Worm (Caenorhabditis elegans) whole organism, L3 larva: ENCODE data around the gene C25D7.16.
A peak's percentile ranks its signal among the peaks of the same experiment; 100 is the strongest.

Source experiments
- R02D3.7 ChIP-seq: fragments of 150-350 bp; optimal IDR thresholded peaks from 2 replicates; lab custom pipeline; 2014; ENCODE audit warnings: missing biosample characterization, missing genetic modification characterization
- ZK546.5 ChIP-seq: sonication (generic microtip); optimal IDR thresholded peaks from 2 replicates; lab custom pipeline; 2017; ENCODE audit warnings: missing biosample characterization, missing genetic modification characterization
- aly-2 ChIP-seq: fragments of 150-350 bp; optimal IDR thresholded peaks from 2 replicates; lab custom pipeline; 2014; ENCODE audit warnings: missing biosample characterization, missing genetic modification characterization
- ama-1 ChIP-seq: fragments of 150-350 bp; optimal IDR thresholded peaks from 2 replicates; lab custom pipeline; 2018
- ceh-28 ChIP-seq: fragments of 150-350 bp; optimal IDR thresholded peaks from 2 replicates; lab custom pipeline; 2014; ENCODE audit warnings: missing biosample characterization, missing genetic modification reagents, missing genetic modification characterization
- ceh-9 ChIP-seq: sonication (generic microtip); optimal IDR thresholded peaks from 2 replicates; lab custom pipeline; 2018; ENCODE audit warnings: missing biosample characterization, missing genetic modification characterization
- daf-12 ChIP-seq: fragments of 150-350 bp; optimal IDR thresholded peaks from 2 replicates; lab custom pipeline; 2014; ENCODE audit warnings: missing biosample characterization, missing genetic modification reagents, missing genetic modification characterization
- egl-5 ChIP-seq: fragments of 150-350 bp; optimal IDR thresholded peaks from 2 replicates; lab custom pipeline; 2017; ENCODE audit warnings: missing biosample characterization, missing genetic modification reagents, missing genetic modification characterization, inconsistent platforms
- elt-2 ChIP-seq: sonication (generic microtip); optimal IDR thresholded peaks from 2 replicates; lab custom pipeline; 2016; ENCODE audit warnings: missing genetic modification reagents, mild to moderate bottlenecking, missing genetic modification characterization, missing compliant biosample characterization
- elt-3 ChIP-seq, 3 experiments: fragments of 150-350 bp in 1 of 3; sonication (generic microtip) in 2 of 3; optimal IDR thresholded peaks; 2 replicates in 2 of 3; 4 replicates in 1 of 3; lab custom pipeline; 2014 to 2017; ENCODE audit warnings: missing biosample characterization in 3 of 3, missing genetic modification characterization in 3 of 3
- eor-1 ChIP-seq, 2 experiments: fragments of 150-350 bp; optimal IDR thresholded peaks; 2 replicates each; lab custom pipeline; 2014 to 2018; ENCODE audit warnings: missing biosample characterization in 2 of 2, missing genetic modification characterization in 2 of 2
- fkh-10 ChIP-seq: sonication (generic microtip); optimal IDR thresholded peaks from 2 replicates; lab custom pipeline; 2017; ENCODE audit warnings: missing biosample characterization, missing genetic modification reagents, missing genetic modification characterization
- fkh-2 ChIP-seq: fragments of 150-350 bp; optimal IDR thresholded peaks from 2 replicates; lab custom pipeline; 2014; ENCODE audit warnings: missing biosample characterization, missing genetic modification reagents, missing genetic modification characterization
- fos-1 ChIP-seq: fragments of 150-350 bp; optimal IDR thresholded peaks from 2 replicates; lab custom pipeline; 2014; ENCODE audit warnings: missing biosample characterization, missing genetic modification characterization
- hmg-11 ChIP-seq: sonication (generic microtip); optimal IDR thresholded peaks from 2 replicates; lab custom pipeline; 2016; ENCODE audit warnings: missing genetic modification characterization, missing compliant biosample characterization
- lin-15B ChIP-seq: fragments of 150-350 bp; optimal IDR thresholded peaks from 2 replicates; lab custom pipeline; 2014; ENCODE audit warnings: missing biosample characterization, missing genetic modification characterization
- lin-39 ChIP-seq: fragments of 150-350 bp; optimal IDR thresholded peaks from 2 replicates; lab custom pipeline; 2018; ENCODE audit warnings: missing biosample characterization, missing genetic modification reagents, missing genetic modification characterization
- lsy-12 ChIP-seq: sonication (generic microtip); optimal IDR thresholded peaks from 2 replicates; lab custom pipeline; 2016; ENCODE audit warnings: mild to moderate bottlenecking, missing genetic modification characterization, missing compliant biosample characterization
- mdl-1 ChIP-seq: fragments of 150-350 bp; optimal IDR thresholded peaks from 2 replicates; lab custom pipeline; 2014; ENCODE audit warnings: missing biosample characterization, missing genetic modification characterization
- mml-1 ChIP-seq: fragments of 150-350 bp; sonication (generic microtip); optimal IDR thresholded peaks from 3 replicates; lab custom pipeline; 2014; ENCODE audit warnings: missing biosample characterization, missing genetic modification characterization
- nfya-1 ChIP-seq: sonication (generic microtip); optimal IDR thresholded peaks from 2 replicates; lab custom pipeline; 2017; ENCODE audit warnings: missing genetic modification characterization, mild to moderate bottlenecking, missing compliant biosample characterization, antibody characterized with exemption, moderate library complexity; ENCODE audit not compliant: insufficient read depth
- nhr-23 ChIP-seq: fragments of 150-350 bp; optimal IDR thresholded peaks from 2 replicates; lab custom pipeline; 2014; ENCODE audit warnings: missing biosample characterization, missing genetic modification reagents, missing genetic modification characterization
- nhr-25 ChIP-seq: sonication (generic microtip); optimal IDR thresholded peaks from 2 replicates; lab custom pipeline; 2017; ENCODE audit warnings: missing biosample characterization, missing genetic modification characterization
- nhr-43 ChIP-seq: sonication (generic microtip); optimal IDR thresholded peaks from 2 replicates; lab custom pipeline; 2016; ENCODE audit warnings: mild to moderate bottlenecking, missing genetic modification characterization, missing compliant biosample characterization; ENCODE audit not compliant: poor library complexity, severe bottlenecking
- nhr-67 ChIP-seq: fragments of 150-350 bp; optimal IDR thresholded peaks from 2 replicates; lab custom pipeline; 2014; ENCODE audit warnings: missing biosample characterization, missing genetic modification characterization
- nhr-76 ChIP-seq: fragments of 150-350 bp; sonication (generic microtip); optimal IDR thresholded peaks from 5 replicates; lab custom pipeline; 2014; ENCODE audit warnings: missing biosample characterization, missing genetic modification characterization
- nhr-77 ChIP-seq: fragments of 150-350 bp; optimal IDR thresholded peaks from 2 replicates; lab custom pipeline; 2014; ENCODE audit warnings: missing biosample characterization, missing genetic modification characterization
- pqm-1 ChIP-seq: fragments of 150-350 bp; optimal IDR thresholded peaks from 2 replicates; lab custom pipeline; 2017; ENCODE audit warnings: missing biosample characterization, missing genetic modification characterization, inconsistent platforms
- sea-2 ChIP-seq: fragments of 150-350 bp; sonication (generic microtip); optimal IDR thresholded peaks from 4 replicates; lab custom pipeline; 2014; ENCODE audit warnings: missing biosample characterization, missing genetic modification reagents, missing genetic modification characterization
- skn-1 ChIP-seq: fragments of 150-350 bp; optimal IDR thresholded peaks from 2 replicates; lab custom pipeline; 2014; ENCODE audit warnings: missing biosample characterization, missing genetic modification characterization
- snpc-4 ChIP-seq: fragments of 150-350 bp; optimal IDR thresholded peaks from 2 replicates; lab custom pipeline; 2014; ENCODE audit warnings: missing biosample characterization, missing genetic modification characterization
- unc-39 ChIP-seq: sonication (generic microtip); optimal IDR thresholded peaks from 4 replicates; lab custom pipeline; 2017; ENCODE audit warnings: missing biosample characterization, missing genetic modification characterization

Gene C25D7.16

DNA sequence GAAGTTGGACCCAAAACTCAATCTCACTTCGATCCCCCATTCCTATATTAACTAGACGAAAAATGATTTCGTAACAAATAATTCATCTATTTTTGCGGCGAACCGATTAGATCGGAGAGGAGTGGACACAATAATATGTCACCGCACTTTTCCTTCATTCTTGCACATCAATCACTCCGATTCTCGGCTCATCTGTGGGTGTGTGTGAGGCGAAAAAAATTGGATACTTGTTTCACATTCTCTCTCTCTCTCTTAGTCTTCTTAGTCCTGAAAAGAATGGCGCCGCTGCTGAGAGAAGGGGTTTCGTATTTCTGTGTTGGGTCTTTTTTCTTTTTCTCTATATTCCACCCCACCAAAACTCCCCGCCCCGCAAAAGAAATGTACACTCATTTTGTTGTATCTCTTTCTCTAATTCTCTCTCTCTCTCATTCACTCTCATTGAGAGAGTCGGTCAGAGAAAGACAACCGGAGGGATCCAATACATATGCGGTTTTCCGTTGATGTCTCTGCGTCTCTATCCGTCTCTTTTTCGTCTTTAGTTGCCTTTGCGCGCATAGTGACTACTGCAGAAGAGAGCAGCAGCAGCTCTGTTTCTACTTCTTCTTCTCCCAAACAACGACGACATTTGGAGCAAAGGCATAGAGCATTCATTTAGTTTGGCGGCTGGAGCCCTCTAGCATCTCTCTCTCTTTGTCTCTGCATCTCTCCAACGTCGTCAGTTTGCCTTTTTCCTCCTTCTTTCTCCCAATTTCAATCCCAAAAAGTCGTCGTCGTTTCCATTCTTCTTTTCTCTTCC, 15.2 kb downstream of the C25D7.16 start, which contains the start of gene unc-76 (continued):
- peak; percentile 59 for TF ChIP-seq ceh-28 (tag; lab: Kevin White, UChicago)
- no peak for TF ChIP-seq skn-1 (tag; lab: Kevin White, UChicago)
- TF ChIP-seq fkh-10 (GFP tag; lab: Kevin White, UChicago), result peak; percentile 54
- peak; percentile 42 for TF ChIP-seq nhr-43 (tag; lab: Kevin White, UChicago)
- peak; percentile 58 for TF ChIP-seq R02D3.7
- no peak for TF ChIP-seq nhr-67
- no peak for TF ChIP-seq unc-39 (tag; lab: Kevin White, UChicago)
- peak; percentile 5 for TF ChIP-seq nhr-23 (tag; lab: Kevin White, UChicago)
- TF ChIP-seq nhr-76 (tag; lab: Kevin White, UChicago), result no peak
- no peak for TF ChIP-seq fkh-2 (tag; lab: Kevin White, UChicago)
- TF ChIP-seq egl-5 (tag; lab: Kevin White, UChicago), result peak; percentile 62
- no peak for TF ChIP-seq daf-12 (tag; lab: Kevin White, UChicago)
- no peak for TF ChIP-seq fos-1 (tag; lab: Kevin White, UChicago)
- peak; percentile 2 for TF ChIP-seq sea-2 (GFP tag; lab: Kevin White, UChicago)

DNA sequence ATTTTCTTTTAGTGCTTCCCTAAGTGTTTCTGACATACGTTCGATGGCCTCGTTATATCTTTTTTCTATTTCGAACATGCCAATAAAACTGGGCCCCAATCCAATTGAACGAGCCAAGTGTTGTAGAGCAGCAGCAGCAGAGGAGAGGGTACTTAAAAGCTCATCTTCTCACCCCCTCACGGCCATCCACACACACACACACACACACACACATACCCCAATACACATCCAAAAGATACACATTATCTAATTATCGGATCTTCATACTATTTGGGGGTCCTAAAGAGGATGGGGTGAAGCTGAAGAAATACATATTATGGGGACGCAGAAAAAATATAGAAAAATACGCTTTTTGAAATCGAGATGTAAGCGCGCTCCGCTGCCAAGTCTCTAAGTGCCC, 16.8 kb downstream of the C25D7.16 start:
- TF ChIP-seq nfya-1, result peak; percentile 6
- TF ChIP-seq egl-5 (tag; lab: Kevin White, UChicago), result peak; percentile 78
- TF ChIP-seq R02D3.7, result no peak

DNA sequence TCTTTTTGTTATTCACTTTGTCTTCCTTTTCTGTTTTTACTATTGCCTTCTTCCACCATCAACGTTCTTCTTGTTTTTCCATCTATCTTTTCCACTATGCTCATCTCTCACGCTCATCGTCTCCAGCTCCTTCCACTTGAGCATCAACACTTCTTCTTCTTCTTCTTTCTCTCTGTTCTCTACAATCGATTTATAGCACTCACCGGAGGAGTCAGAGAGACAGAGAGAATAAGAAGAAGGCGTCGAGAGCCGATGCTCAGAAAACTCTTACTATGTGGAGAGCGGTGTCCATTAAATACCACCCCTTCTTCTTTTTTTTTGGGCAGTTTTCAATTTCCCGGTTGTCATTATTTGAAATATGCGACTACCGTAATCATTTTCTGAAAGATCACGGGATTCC, 18.9 kb downstream of the C25D7.16 start:
- TF ChIP-seq nfya-1 (peak; percentile 51), lin-39 (tag; lab: Kevin White, UChicago) (peak; percentile 78), pqm-1 (tag; lab: Kevin White, UChicago) (no peak), mml-1 (tag; lab: Kevin White, UChicago) (no peak), aly-2 (no peak), hmg-11 (tag; lab: Kevin White, UChicago) (no peak), nhr-23 (tag; lab: Kevin White, UChicago) (no peak), sea-2 (GFP tag; lab: Kevin White, UChicago) (no peak), mdl-1 (tag; lab: Kevin White, UChicago) (no peak), egl-5 (tag; lab: Kevin White, UChicago) (peak; percentile 19), fos-1 (tag; lab: Kevin White, UChicago) (no peak), fkh-10 (GFP tag; lab: Kevin White, UChicago) (peak; percentile 26), lin-15B (tag; lab: Kevin White, UChicago) (peak; percentile 30), nhr-76 (tag; lab: Kevin White, UChicago) (no peak)

DNA sequence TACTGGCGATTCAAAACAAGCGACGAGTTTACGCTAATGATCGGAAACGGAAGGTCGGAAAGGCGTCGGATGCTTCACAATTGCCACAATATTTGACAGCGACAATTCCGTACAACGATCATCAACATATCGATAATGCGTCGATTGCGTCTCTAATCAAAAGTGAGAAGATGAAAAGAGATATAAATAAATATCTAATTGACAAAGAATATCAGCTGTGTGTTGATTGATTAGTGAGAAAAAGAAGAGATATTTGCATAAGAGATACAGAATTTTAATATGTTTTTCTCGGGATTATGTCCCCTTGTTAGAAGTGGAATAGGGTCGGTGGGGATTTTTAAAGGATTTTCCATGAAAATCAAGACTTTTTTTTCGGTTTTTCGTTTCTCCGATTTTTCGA, 22.6 kb downstream of the C25D7.16 start:
- no peak for TF ChIP-seq fos-1 (tag; lab: Kevin White, UChicago)
- TF ChIP-seq ama-1 (lab: Kevin White, UChicago), result no peak
- no peak for TF ChIP-seq egl-5 (tag; lab: Kevin White, UChicago)
- no peak for TF ChIP-seq elt-2 (tag; lab: Kevin White, UChicago)
- no peak for TF ChIP-seq ZK546.5 (tag; lab: Kevin White, UChicago)
- no peak for TF ChIP-seq nhr-77 (tag; lab: Kevin White, UChicago)
- no peak for TF ChIP-seq elt-3 (tag; optimal IDR thresholded peaks at IDR 0.05; lab: Kevin White, UChicago)
- no peak for TF ChIP-seq mml-1 (tag; lab: Kevin White, UChicago)
- TF ChIP-seq eor-1 (tag; optimal IDR thresholded peaks at IDR 0.05; lab: Kevin White, UChicago), result no peak
- TF ChIP-seq R02D3.7, result no peak
- no peak for TF ChIP-seq unc-39 (tag; lab: Kevin White, UChicago)
- no peak for TF ChIP-seq daf-12 (tag; lab: Kevin White, UChicago)
- no peak for TF ChIP-seq ceh-28 (tag; lab: Kevin White, UChicago)
- TF ChIP-seq snpc-4, result no peak
- no peak for TF ChIP-seq lsy-12 (tag; lab: Kevin White, UChicago)
- no peak for TF ChIP-seq nhr-25 (tag; lab: Kevin White, UChicago)
- TF ChIP-seq skn-1 (tag; lab: Kevin White, UChicago), result no peak
- no peak for TF ChIP-seq ceh-9 (tag; lab: Kevin White, UChicago)
